Worm (Caenorhabditis elegans) whole organism, early embryonic: ENCODE data around the gene npr-39.

Experiments used
- B0310.2 ChIP-seq: sonication (generic microtip); optimal IDR thresholded peaks from 2 replicates; lab custom pipeline; 2016; ENCODE audit warnings: mild to moderate bottlenecking, missing genetic modification characterization, missing compliant biosample characterization
- F13C5.2 ChIP-seq: sonication (generic microtip); optimal IDR thresholded peaks from 2 replicates; lab custom pipeline; 2017; ENCODE audit warnings: mild to moderate bottlenecking, missing genetic modification characterization, inconsistent platforms, missing compliant biosample characterization
- aly-1 ChIP-seq: sonication (generic microtip); optimal IDR thresholded peaks from 2 replicates; lab custom pipeline; 2016; ENCODE audit warnings: missing genetic modification characterization, missing compliant biosample characterization
- ama-1 ChIP-seq: fragments of 150-350 bp; optimal IDR thresholded peaks from 2 replicates; lab custom pipeline; 2014
- ceh-13 ChIP-seq: fragments of 200-800 bp; sonication (Bioruptor generic); optimal IDR thresholded peaks from 2 replicates; lab custom pipeline; 2018; ENCODE audit warnings: mild to moderate bottlenecking, missing genetic modification characterization, missing compliant biosample characterization
- ceh-36 ChIP-seq: sonication (generic microtip); optimal IDR thresholded peaks from 2 replicates; lab custom pipeline; 2016; ENCODE audit warnings: missing genetic modification characterization, inconsistent platforms, missing compliant biosample characterization
- ets-7 ChIP-seq: sonication (generic microtip); optimal IDR thresholded peaks from 2 replicates; lab custom pipeline; 2016; ENCODE audit warnings: missing genotype, missing genetic modification characterization, missing compliant biosample characterization
- flt-1 ChIP-seq: fragments of 200-800 bp; sonication (Bioruptor generic); IDR thresholded peaks from 2 replicates; pipeline ENCODE4 v1.3.6; 2022; ENCODE audit warnings: missing genetic modification characterization, missing compliant biosample characterization
- hmbx-1 ChIP-seq: sonication (generic microtip); optimal IDR thresholded peaks from 2 replicates; lab custom pipeline; 2016; ENCODE audit warnings: mild to moderate bottlenecking, missing genetic modification characterization, missing compliant biosample characterization
- hmg-4 ChIP-seq: fragments of 200-800 bp; sonication (Bioruptor generic); optimal IDR thresholded peaks from 2 replicates; lab custom pipeline; 2018; ENCODE audit warnings: mild to moderate bottlenecking, missing genetic modification characterization, missing compliant biosample characterization
- hnd-1 ChIP-seq: sonication (generic microtip); optimal IDR thresholded peaks from 2 replicates; lab custom pipeline; 2016; ENCODE audit warnings: missing genetic modification characterization, missing compliant biosample characterization
- pes-1 ChIP-seq: fragments of 200-800 bp; sonication (Bioruptor generic); IDR thresholded peaks from 2 replicates; pipeline ENCODE4 v1.3.6; 2022; ENCODE audit warnings: missing genetic modification reagents, missing genetic modification characterization, missing compliant biosample characterization
- scrt-1 ChIP-seq: fragments of 200-800 bp; sonication (Bioruptor generic); IDR thresholded peaks from 2 replicates; pipeline ENCODE4 v1.3.6; 2022; ENCODE audit warnings: missing genetic modification characterization, missing compliant biosample characterization
- sea-1 ChIP-seq: fragments of 200-800 bp; sonication (Bioruptor generic); conservative IDR thresholded peaks from 2 replicates; pipeline ENCODE4 v1.3.6; 2022; ENCODE audit warnings: missing genetic modification characterization, missing compliant biosample characterization
- tbx-11 ChIP-seq: fragments of 200-800 bp; sonication (Bioruptor generic); IDR thresholded peaks from 2 replicates; pipeline ENCODE4 v1.3.6; 2022; ENCODE audit warnings: missing genetic modification characterization, missing compliant biosample characterization
- tbx-37 ChIP-seq: fragments of 200-800 bp; sonication (Bioruptor generic); conservative IDR thresholded peaks from 2 replicates; pipeline ENCODE4 v1.3.6; 2022; ENCODE audit warnings: missing genetic modification reagents, missing genetic modification characterization, missing compliant biosample characterization
- tra-4 ChIP-seq: sonication (generic microtip); optimal IDR thresholded peaks from 2 replicates; lab custom pipeline; 2017; ENCODE audit warnings: missing genetic modification characterization, missing compliant biosample characterization

The npr-39 gene

DNA sequence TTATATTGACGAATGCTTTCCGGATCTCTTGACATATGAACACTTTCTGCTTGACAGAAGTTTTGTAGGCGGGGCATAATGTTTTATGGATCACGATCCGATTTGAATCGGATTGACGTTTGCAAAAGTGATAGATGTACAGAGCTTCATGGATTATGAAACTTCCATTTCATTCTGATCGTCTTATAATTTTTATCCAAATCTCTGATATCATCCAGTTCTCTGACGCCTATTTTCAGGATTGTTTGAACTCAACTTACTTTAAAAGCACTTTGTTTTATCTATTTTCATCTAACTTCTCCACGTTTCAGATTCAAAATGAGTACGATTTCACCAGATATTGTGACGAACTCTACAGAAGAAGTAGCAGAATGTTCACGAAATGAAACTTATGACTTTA lies at the start of gene npr-39:
Gene npr-39 (plus strand): TSS at position 301 of the 400 bp plus-strand sequence.
- TF ChIP-seq scrt-1 (GFP tag; lab: Robert Waterston, UW) (no peak), ets-7 (tag; lab: Kevin White, UChicago) (no peak), hmg-4 (no peak), hnd-1 (no peak), tbx-11 (GFP tag; lab: Robert Waterston, UW) (no peak), hmbx-1 (no peak), ceh-13 (no peak), flt-1 (no peak), pes-1 (no peak), ama-1 (lab: Kevin White, UChicago) (no peak), F13C5.2 (tag; lab: Kevin White, UChicago) (no peak), sea-1 (GFP tag; lab: Robert Waterston, UW) (no peak), aly-1 (no peak), tbx-37 (no peak), B0310.2 (tag; lab: Kevin White, UChicago) (no peak), tra-4 (tag; lab: Kevin White, UChicago) (no peak), ceh-36 (tag; lab: Kevin White, UChicago) (no peak)

DNA sequence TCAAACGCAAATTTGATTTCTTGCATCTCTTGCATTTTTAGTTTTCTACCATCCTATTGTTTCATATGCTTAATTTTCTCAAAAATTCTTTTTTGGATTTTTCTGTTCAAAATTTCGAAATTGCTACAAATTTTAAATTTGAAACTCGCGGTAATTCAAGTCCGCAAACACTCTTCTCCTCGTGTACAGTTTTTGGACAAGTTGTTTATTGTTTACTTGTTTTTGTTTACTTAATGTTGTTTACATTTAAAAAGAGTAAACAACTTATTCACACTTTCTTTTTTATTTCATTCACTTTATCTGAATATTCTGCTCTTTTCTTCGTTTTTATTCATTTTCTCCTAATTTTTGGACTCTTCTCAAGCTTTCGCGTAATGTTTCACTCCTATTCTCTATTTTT lies 48.6 kb upstream of the npr-39 start:
- no peak for TF ChIP-seq pes-1
- no peak for TF ChIP-seq flt-1
- no peak for TF ChIP-seq tbx-11 (GFP tag; lab: Robert Waterston, UW)
- no peak for TF ChIP-seq hnd-1
- TF ChIP-seq sea-1 (GFP tag; lab: Robert Waterston, UW) = no peak
- TF ChIP-seq ceh-36 (tag; lab: Kevin White, UChicago) = no peak

DNA sequence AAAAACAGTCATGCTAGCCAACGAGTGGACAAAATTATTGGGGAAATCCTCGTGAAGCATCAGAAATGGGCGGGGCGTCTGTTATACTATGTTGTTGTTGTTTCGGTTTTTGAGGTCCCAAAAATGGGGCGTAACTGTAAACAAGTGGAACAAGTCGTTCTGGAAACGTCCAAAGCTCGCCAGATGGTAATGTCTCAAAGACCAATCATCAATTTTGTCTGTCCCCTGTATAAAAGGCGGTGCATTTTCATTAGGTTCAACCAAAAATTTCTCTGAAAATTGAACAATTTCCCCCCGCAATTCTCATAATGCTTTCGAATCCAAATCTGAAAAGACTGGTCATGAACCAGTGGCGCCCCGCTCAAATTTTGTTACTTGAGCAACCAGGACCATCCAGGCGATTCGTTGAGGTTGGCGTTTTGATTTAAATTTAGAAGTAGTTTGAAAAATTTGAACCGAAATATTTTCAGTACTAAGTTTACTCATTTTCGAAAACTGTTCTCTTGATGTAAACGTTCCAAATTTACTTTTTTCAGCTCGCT lies 47.7 kb upstream of the npr-39 start:
- TF ChIP-seq tbx-11 (GFP tag; lab: Robert Waterston, UW) (no peak), hnd-1 (no peak), flt-1 (no peak), ceh-36 (tag; lab: Kevin White, UChicago) (no peak), tbx-37 (no peak), ets-7 (tag; lab: Kevin White, UChicago) (no peak), F13C5.2 (tag; lab: Kevin White, UChicago) (no peak), pes-1 (no peak), sea-1 (GFP tag; lab: Robert Waterston, UW) (no peak), B0310.2 (tag; lab: Kevin White, UChicago) (no peak), scrt-1 (GFP tag; lab: Robert Waterston, UW) (no peak)

- TF ChIP-seq ceh-13 (no peak), flt-1 (no peak), sea-1 (GFP tag; lab: Robert Waterston, UW) (no peak), hnd-1 (no peak), tra-4 (tag; lab: Kevin White, UChicago) (no peak), B0310.2 (tag; lab: Kevin White, UChicago) (no peak), tbx-37 (no peak), hmg-4 (no peak)
Measured at ce11 chrV:10019934-10020333, 46.9 kb upstream of the npr-39 start.

ce11 chrV:10023062-10023536 lies 43.8 kb upstream of the npr-39 start:
- TF ChIP-seq hmbx-1 (no peak), ets-7 (tag; lab: Kevin White, UChicago) (no peak), tra-4 (tag; lab: Kevin White, UChicago) (no peak), aly-1 (no peak), hnd-1 (no peak)

- no peak for TF ChIP-seq flt-1
- TF ChIP-seq hmg-4 = no peak
Measured at ce11 chrV:10030992-10031383, 35.9 kb upstream of the npr-39 start, which contains the start of gene acl-2. Gene acl-2, minus strand, starts transcription at chrV:10031092.

ce11 chrV:10031384-10032171 lies 35.3 kb upstream of the npr-39 start:
- TF ChIP-seq pes-1 (peak; percentile 26; the same call in 1 of the 2 replicates), scrt-1 (GFP tag; lab: Robert Waterston, UW) (no peak), tbx-37 (peak; percentile 57; the same call in 1 of the 2 replicates), F13C5.2 (tag; lab: Kevin White, UChicago) (peak; percentile 12)

- no peak for TF ChIP-seq B0310.2 (tag; lab: Kevin White, UChicago)
- no peak for TF ChIP-seq tbx-37
- TF ChIP-seq hnd-1 = no peak
- no peak for TF ChIP-seq tra-4 (tag; lab: Kevin White, UChicago)
- no peak for TF ChIP-seq hmg-4
- TF ChIP-seq ama-1 (lab: Kevin White, UChicago) = no peak
- TF ChIP-seq aly-1 = no peak
- no peak for TF ChIP-seq F13C5.2 (tag; lab: Kevin White, UChicago)
- TF ChIP-seq hmbx-1 = no peak
- no peak for TF ChIP-seq ceh-13
- no peak for TF ChIP-seq pes-1
- no peak for TF ChIP-seq ets-7 (tag; lab: Kevin White, UChicago)
- no peak for TF ChIP-seq scrt-1 (GFP tag; lab: Robert Waterston, UW)
- TF ChIP-seq ceh-36 (tag; lab: Kevin White, UChicago) = no peak
- TF ChIP-seq sea-1 (GFP tag; lab: Robert Waterston, UW) = no peak
- no peak for TF ChIP-seq flt-1
- TF ChIP-seq tbx-11 (GFP tag; lab: Robert Waterston, UW) = no peak
Measured at ce11 chrV:10035586-10035985, 31.3 kb upstream of the npr-39 start.
